Fruit fly (Drosophila melanogaster): ENCODE data around the gene Ddrgk1.

Gene Ddrgk1

dm6 chr3R:21246492-21247061 is 31.7 kb downstream of the Ddrgk1 start, which contains the start of gene ETHR (continued):
- peak; percentile 58; the same call in 1 of the 2 replicates for TF ChIP-seq CG14014 (GFP tag; IDR thresholded peaks at IDR 0.05)
- TF ChIP-seq sug (tag; optimal IDR thresholded peaks at IDR 0.05): peak; percentile 84
- no peak for TF ChIP-seq br (optimal IDR thresholded peaks at IDR 0.05)
- no peak for TF ChIP-seq Camta (GFP tag; optimal IDR thresholded peaks at IDR 0.05)
- no peak for TF ChIP-seq ac (GFP tag; optimal IDR thresholded peaks at IDR 0.05)
- TF ChIP-seq cas (GFP tag; IDR thresholded peaks at IDR 0.05): no peak
- TF ChIP-seq MBD-R2 (GFP tag; IDR thresholded peaks at IDR 0.05): peak; percentile 49; the same call in 1 of the 2 replicates
- TF ChIP-seq bowl (GFP tag; IDR thresholded peaks at IDR 0.05): no peak
- peak; percentile 51 for TF ChIP-seq CG13424 (tag; optimal IDR thresholded peaks at IDR 0.05)
- no peak; the same call in 1 of the 2 replicates for TF ChIP-seq ranshi (GFP tag; IDR thresholded peaks at IDR 0.05)
- TF ChIP-seq CG12155 (GFP tag; optimal IDR thresholded peaks at IDR 0.05): peak; percentile 61
- peak; percentile 65 for TF ChIP-seq HmgZ (tag; optimal IDR thresholded peaks at IDR 0.05)
- TF ChIP-seq CG6654 (GFP tag; optimal IDR thresholded peaks at IDR 0.05): no peak
- TF ChIP-seq CG10543 (GFP tag; optimal IDR thresholded peaks at IDR 0.05): peak; percentile 61
- peak; percentile 78 for TF ChIP-seq CG15269 (tag; optimal IDR thresholded peaks at IDR 0.05)
- no peak for TF ChIP-seq CG10979 (tag; optimal IDR thresholded peaks at IDR 0.05)
- no peak for TF ChIP-seq Antp (GFP tag; optimal IDR thresholded peaks at IDR 0.05)
- TF ChIP-seq lmd (GFP tag; IDR thresholded peaks at IDR 0.05): peak; percentile 23; the same call in 1 of the 2 replicates
- no peak for TF ChIP-seq fru (optimal IDR thresholded peaks at IDR 0.05)
- peak; percentile 53; the same call in 2 of the 3 replicates for TF ChIP-seq vnd (GFP tag; IDR thresholded peaks at IDR 0.05; ENCODE audit: partially characterized antibody)
- TF ChIP-seq seq (GFP tag; IDR thresholded peaks at IDR 0.05): no peak
- peak; percentile 54 for TF ChIP-seq CG8281 (tag; optimal IDR thresholded peaks at IDR 0.05)
- no peak for TF ChIP-seq CG18476 (GFP tag; optimal IDR thresholded peaks at IDR 0.05)
- TF ChIP-seq Max (GFP tag; optimal IDR thresholded peaks at IDR 0.05): peak; percentile 12
- no peak for TF ChIP-seq CG16863 (GFP tag; optimal IDR thresholded peaks at IDR 0.05)
- peak; percentile 6 for TF ChIP-seq bab2 (GFP tag; optimal IDR thresholded peaks at IDR 0.05)
- no peak for TF ChIP-seq CG30020 (tag; optimal IDR thresholded peaks at IDR 0.05)
- TF ChIP-seq bsh (GFP tag; optimal IDR thresholded peaks at IDR 0.05): no peak
- TF ChIP-seq NK7.1 (GFP tag; optimal IDR thresholded peaks at IDR 0.05): no peak
- TF ChIP-seq p53 (GFP tag; optimal IDR thresholded peaks at IDR 0.05): no peak
- peak; percentile 47; the same call in 1 of the 2 replicates for TF ChIP-seq CG14441 (GFP tag; IDR thresholded peaks at IDR 0.05)
- peak; percentile 14 for TF ChIP-seq D19B (GFP tag; optimal IDR thresholded peaks at IDR 0.05)
- peak; percentile 45 for TF ChIP-seq CG15514 (GFP tag; optimal IDR thresholded peaks at IDR 0.05)
- no peak for TF ChIP-seq ssp (GFP tag; IDR thresholded peaks at IDR 0.05)
- no peak for TF ChIP-seq sqz (GFP tag; optimal IDR thresholded peaks at IDR 0.05)
- TF ChIP-seq stc (GFP tag; IDR thresholded peaks at IDR 0.05): peak; percentile 40; the same call in 1 of the 2 replicates
- no peak for TF ChIP-seq stwl (tag; optimal IDR thresholded peaks at IDR 0.05)
- no peak for TF ChIP-seq maf-S (GFP tag; optimal IDR thresholded peaks at IDR 0.05)
- TF ChIP-seq TFAM (GFP tag; optimal IDR thresholded peaks at IDR 0.05): no peak
- peak in 1 of 2 experiments; percentile 71 for TF ChIP-seq Hr51 (GFP tag; optimal IDR thresholded peaks at IDR 0.05)
- peak; percentile 37; the same call in 1 of the 2 replicates for TF ChIP-seq CG11085 (GFP tag; IDR thresholded peaks at IDR 0.05)
- TF ChIP-seq tio (GFP tag; optimal IDR thresholded peaks at IDR 0.05): peak; percentile 35
- no peak for TF ChIP-seq CG33213 (GFP tag; optimal IDR thresholded peaks at IDR 0.05)
- no peak for TF ChIP-seq C15 (GFP tag; IDR thresholded peaks at IDR 0.05)
- TF ChIP-seq Pdp1 (GFP tag; optimal IDR thresholded peaks at IDR 0.05): peak in 1 of 2 experiments; percentile 100
- no peak for TF ChIP-seq esg (GFP tag; conservative IDR thresholded peaks at IDR 0.05)
- no peak for TF ChIP-seq Ravus (GFP tag; IDR thresholded peaks at IDR 0.05)
- peak; percentile 43 for TF ChIP-seq CG18011 (GFP tag; optimal IDR thresholded peaks at IDR 0.05)
- TF ChIP-seq NFAT (GFP tag; IDR thresholded peaks at IDR 0.05): 0 out of 2 replicates have a peak, but pooled peaks have one; percentile 38
- TF ChIP-seq CG10321 (GFP tag; IDR thresholded peaks at IDR 0.05): 0 out of 2 replicates have a peak, but pooled peaks have one; percentile 19
- TF ChIP-seq tx (GFP tag; optimal IDR thresholded peaks at IDR 0.05): no peak
